Fruit fly (Drosophila melanogaster) whole organism, wandering third instar larva: ENCODE results near the gene Rab3-GAP.

Experiments used
- CG9705 ChIP-seq: fragments of 200-800 bp; sonication (Bioruptor generic); optimal IDR thresholded peaks from 2 replicates; lab custom pipeline; 2018; ENCODE audit warnings: missing biosample characterization, mild to moderate bottlenecking, missing genetic modification characterization
- CrebA ChIP-seq: fragments of 200-800 bp; sonication (Bioruptor generic); optimal IDR thresholded peaks from 2 replicates; lab custom pipeline; 2016; ENCODE audit warnings: missing biosample characterization, mild to moderate bottlenecking, missing genetic modification characterization, borderline replicate concordance
- Dfd ChIP-seq: fragments of >200 bp; optimal IDR thresholded peaks from 2 replicates; lab custom pipeline; 2017; ENCODE audit warnings: missing biosample characterization, missing genetic modification characterization
- Hr78 ChIP-seq: fragments of >200 bp; optimal IDR thresholded peaks from 2 replicates; lab custom pipeline; 2017; ENCODE audit warnings: missing biosample characterization, missing genetic modification characterization
- Hr83 ChIP-seq: fragments of 200-300 bp; sonication (Bioruptor generic); optimal IDR thresholded peaks from 2 replicates; lab custom pipeline; 2016; ENCODE audit warnings: missing biosample characterization, mild to moderate bottlenecking, missing genetic modification characterization, moderate library complexity; ENCODE audit not compliant: poor library complexity, severe bottlenecking
- Mio ChIP-seq: sonication (Bioruptor generic); optimal IDR thresholded peaks from 2 replicates; lab custom pipeline; 2016; ENCODE audit warnings: missing biosample characterization, missing genetic modification characterization
- br ChIP-seq: fragments of 200-800 bp; sonication (Bioruptor generic); optimal IDR thresholded peaks from 2 replicates; lab custom pipeline; 2016; ENCODE audit warnings: missing biosample characterization, missing genetic modification characterization
- dmrt93B ChIP-seq: fragments of 200-800 bp; sonication (Bioruptor generic); optimal IDR thresholded peaks from 2 replicates; lab custom pipeline; 2018; ENCODE audit warnings: missing biosample characterization, mild to moderate bottlenecking, missing genetic modification characterization
- dsf ChIP-seq: sonication (Bioruptor generic); optimal IDR thresholded peaks from 2 replicates; lab custom pipeline; 2016; ENCODE audit warnings: missing biosample characterization, missing genetic modification characterization, borderline replicate concordance
- psq ChIP-seq: fragments of 200-800 bp; sonication (Bioruptor generic); optimal IDR thresholded peaks from 3 replicates; lab custom pipeline; 2017; ENCODE audit warnings: missing biosample characterization, mild to moderate bottlenecking, missing genetic modification characterization, moderate library complexity
- usp ChIP-seq: fragments of >200 bp; optimal IDR thresholded peaks from 2 replicates; lab custom pipeline; 2017; ENCODE audit warnings: missing biosample characterization, missing genetic modification characterization
- woc ChIP-seq: sonication (Bioruptor generic); optimal IDR thresholded peaks from 2 replicates; lab custom pipeline; 2016; ENCODE audit warnings: missing biosample characterization, mild to moderate bottlenecking, missing genetic modification characterization

dm6 chr2L:12048723-12049122, 14.3 kb downstream of the Rab3-GAP start, which contains the start of gene Plzf:
- no peak for TF ChIP-seq dmrt93B
- no peak for TF ChIP-seq usp
- TF ChIP-seq psq, result no peak
- no peak for TF ChIP-seq Mio
- no peak for TF ChIP-seq br
- no peak for TF ChIP-seq CG9705
- no peak for TF ChIP-seq Dfd
- no peak for TF ChIP-seq woc
- no peak for TF ChIP-seq Hr83 (GFP tag; lab: Kevin White, UChicago)
- no peak for TF ChIP-seq dsf (GFP tag; lab: Kevin White, UChicago)
- no peak for TF ChIP-seq CrebA
- no peak for TF ChIP-seq Hr78 (GFP tag; lab: Kevin White, UChicago)
